Worm (Caenorhabditis elegans): ENCODE results near the gene msp-32.

DNA sequence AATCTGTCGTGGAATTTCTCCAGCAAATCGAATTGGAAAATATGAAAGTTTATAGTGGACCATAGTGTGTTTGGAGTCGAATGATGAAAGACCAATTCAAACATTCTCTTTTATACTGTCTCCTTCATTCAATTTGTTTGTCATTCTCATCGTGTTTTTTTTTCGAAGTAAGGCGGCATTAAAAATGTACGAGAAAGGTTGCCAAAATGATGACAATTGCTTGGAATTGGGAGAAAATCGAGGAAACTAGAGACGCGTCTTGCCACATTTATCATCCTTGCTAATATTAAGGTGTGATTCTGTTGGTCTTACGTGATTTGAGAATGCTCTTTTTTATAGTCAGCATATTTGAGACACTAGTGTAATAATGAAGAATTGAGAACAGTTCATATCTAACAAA lies 36.3 kb downstream of the msp-32 start, which contains the start of gene gst-30:
- TF ChIP-seq snpc-4 (tag; optimal IDR thresholded peaks at IDR 0.05): no peak
- TF ChIP-seq pha-4 (tag; optimal IDR thresholded peaks at IDR 0.05): no peak
- no peak for TF ChIP-seq unc-62 (GFP tag; optimal IDR thresholded peaks at IDR 0.05)
- TF ChIP-seq lin-13 (tag; optimal IDR thresholded peaks at IDR 0.05): no peak
- TF ChIP-seq ztf-11 (tag; optimal IDR thresholded peaks at IDR 0.05): no peak
- TF ChIP-seq unc-120 (tag; optimal IDR thresholded peaks at IDR 0.05; ENCODE audit: poor library complexity, severe bottlenecking): no peak
- no peak for TF ChIP-seq elt-1 (tag; optimal IDR thresholded peaks at IDR 0.05; ENCODE audit: borderline replicate concordance, insufficient read depth)
- no peak for TF ChIP-seq nhr-12 (tag; optimal IDR thresholded peaks at IDR 0.05)
- TF ChIP-seq zip-8 (tag; optimal IDR thresholded peaks at IDR 0.05): no peak
- TF ChIP-seq sptf-1 (tag; optimal IDR thresholded peaks at IDR 0.05): no peak

All from whole organism, mixed stage, embryonic.